Worm (Caenorhabditis elegans) whole organism, L1 larva: Measurements from ENCODE around the gene T24G10.2.

Experiments used
- C16A3.4 ChIP-seq: fragments of 150-350 bp; optimal IDR thresholded peaks from 2 replicates; lab custom pipeline; 2014; ENCODE audit warnings: missing biosample characterization, missing genetic modification characterization
- F16B12.6 ChIP-seq: fragments of 150-350 bp; optimal IDR thresholded peaks from 2 replicates; lab custom pipeline; 2014; ENCODE audit warnings: missing biosample characterization, missing genetic modification characterization
- ama-1 ChIP-seq: fragments of 150-350 bp; optimal IDR thresholded peaks from 2 replicates; lab custom pipeline; 2014
- blmp-1 ChIP-seq: fragments of 150-350 bp; optimal IDR thresholded peaks from 2 replicates; lab custom pipeline; 2014; ENCODE audit warnings: missing biosample characterization, missing genetic modification characterization
- ceh-90 ChIP-seq: sonication (generic microtip); optimal IDR thresholded peaks from 2 replicates; lab custom pipeline; 2016; ENCODE audit warnings: missing genetic modification characterization, missing compliant biosample characterization
- ces-1 ChIP-seq: fragments of 150-350 bp; optimal IDR thresholded peaks from 2 replicates; lab custom pipeline; 2014; ENCODE audit warnings: missing biosample characterization, missing genetic modification reagents, missing genetic modification characterization
- dsc-1 ChIP-seq: sonication (generic microtip); optimal IDR thresholded peaks from 2 replicates; lab custom pipeline; 2016; ENCODE audit warnings: mild to moderate bottlenecking, missing genetic modification characterization, missing compliant biosample characterization
- efl-1 ChIP-seq, 4 experiments: fragments of 150-350 bp; optimal IDR thresholded peaks in 3 of 4; peaks in 1 of 4; 1 replicate in 1 of 4; 2 replicates in 3 of 4; lab custom pipeline; 2014; ENCODE audit warnings: missing biosample characterization in 2 of 4, missing genetic modification characterization in 2 of 4, missing genetic modification reagents in 2 of 4
- efl-3 ChIP-seq: fragments of 200-800 bp; sonication (Bioruptor generic); optimal IDR thresholded peaks from 2 replicates; lab custom pipeline; 2018; ENCODE audit warnings: mild to moderate bottlenecking, missing genetic modification characterization, missing compliant biosample characterization
- elt-2 ChIP-seq: sonication (generic microtip); optimal IDR thresholded peaks from 2 replicates; lab custom pipeline; 2016; ENCODE audit warnings: missing genetic modification characterization, mild to moderate bottlenecking, inconsistent platforms, missing compliant biosample characterization, missing genetic modification reagents
- elt-3 ChIP-seq, 6 experiments: fragments of 150-350 bp in 1 of 6; sonication (generic microtip); optimal IDR thresholded peaks; 2 replicates each; lab custom pipeline; 2017 to 2018; ENCODE audit warnings: missing biosample characterization in 6 of 6, missing genetic modification characterization in 6 of 6, inconsistent platforms in 1 of 6
- fkh-10 ChIP-seq: sonication (generic microtip); optimal IDR thresholded peaks from 2 replicates; lab custom pipeline; 2017; ENCODE audit warnings: missing biosample characterization, missing genetic modification reagents, missing genetic modification characterization
- fkh-4 ChIP-seq: sonication (generic microtip); optimal IDR thresholded peaks from 2 replicates; lab custom pipeline; 2016; ENCODE audit warnings: missing compliant biosample characterization, missing genetic modification characterization, borderline replicate concordance
- fkh-8 ChIP-seq: sonication (generic microtip); optimal IDR thresholded peaks from 2 replicates; lab custom pipeline; 2016; ENCODE audit warnings: mild to moderate bottlenecking, missing genetic modification characterization, missing compliant biosample characterization
- fos-1 ChIP-seq: fragments of 150-350 bp; optimal IDR thresholded peaks from 2 replicates; lab custom pipeline; 2014; ENCODE audit warnings: missing biosample characterization, missing genetic modification characterization
- hlh-4 ChIP-seq: sonication (generic microtip); optimal IDR thresholded peaks from 2 replicates; lab custom pipeline; 2016; ENCODE audit warnings: mild to moderate bottlenecking, missing genetic modification characterization, missing compliant biosample characterization
- hpl-2 ChIP-seq: fragments of 150-350 bp; optimal IDR thresholded peaks from 2 replicates; lab custom pipeline; 2014; ENCODE audit warnings: missing biosample characterization, missing genetic modification reagents, missing genetic modification characterization
- isw-1 ChIP-seq: fragments of 200-800 bp; sonication (Bioruptor generic); IDR thresholded peaks from 2 replicates; pipeline ENCODE4 v1.3.6; 2022; ENCODE audit warnings: missing genetic modification characterization, missing compliant biosample characterization
- lin-13 ChIP-seq: fragments of 150-350 bp; optimal IDR thresholded peaks from 2 replicates; lab custom pipeline; 2014; ENCODE audit warnings: missing biosample characterization, missing genetic modification reagents, missing genetic modification characterization
- lin-14 ChIP-seq: fragments of 200-800 bp; sonication (Bioruptor generic); optimal IDR thresholded peaks from 2 replicates; lab custom pipeline; 2018; ENCODE audit warnings: mild to moderate bottlenecking, missing genetic modification characterization, moderate library complexity, missing compliant biosample characterization
- lin-15B ChIP-seq: fragments of 150-350 bp; sonication (generic microtip); optimal IDR thresholded peaks from 3 replicates; lab custom pipeline; 2014; ENCODE audit warnings: missing biosample characterization, missing genetic modification characterization
- lin-35 ChIP-seq, 2 experiments: fragments of 150-350 bp; optimal IDR thresholded peaks; 2 replicates each; lab custom pipeline; 2014; ENCODE audit warnings: missing biosample characterization in 2 of 2, missing genetic modification characterization in 2 of 2, missing genetic modification reagents in 2 of 2
- nhr-12 ChIP-seq: sonication (generic microtip); optimal IDR thresholded peaks from 2 replicates; lab custom pipeline; 2017; ENCODE audit warnings: missing biosample characterization, missing genetic modification characterization
- nhr-20 ChIP-seq: sonication (generic microtip); optimal IDR thresholded peaks from 2 replicates; lab custom pipeline; 2016; ENCODE audit warnings: mild to moderate bottlenecking, missing genetic modification characterization, missing compliant biosample characterization
- nhr-237 ChIP-seq: fragments of 150-350 bp; optimal IDR thresholded peaks from 2 replicates; lab custom pipeline; 2014; ENCODE audit warnings: missing biosample characterization, missing genetic modification characterization
- nhr-71 ChIP-seq: sonication (generic microtip); optimal IDR thresholded peaks from 2 replicates; lab custom pipeline; 2016; ENCODE audit warnings: mild to moderate bottlenecking, missing genetic modification characterization, moderate library complexity, missing compliant biosample characterization
- nhr-76 ChIP-seq: sonication (generic microtip); optimal IDR thresholded peaks from 2 replicates; lab custom pipeline; 2017; ENCODE audit warnings: missing biosample characterization, missing genetic modification characterization
- nhr-85 ChIP-seq: sonication (generic microtip); peaks from one replicate; lab custom pipeline; 2016; ENCODE audit warnings: missing genetic modification characterization, inconsistent platforms, missing compliant biosample characterization
- pqm-1 ChIP-seq: sonication (generic microtip); optimal IDR thresholded peaks from 3 replicates; lab custom pipeline; 2017; ENCODE audit warnings: missing biosample characterization, missing genetic modification characterization
- snpc-4 ChIP-seq: fragments of 150-350 bp; optimal IDR thresholded peaks from 2 replicates; lab custom pipeline; 2014; ENCODE audit warnings: missing biosample characterization, missing genetic modification characterization
- unc-30 ChIP-seq: sonication (generic microtip); optimal IDR thresholded peaks from 2 replicates; lab custom pipeline; 2017; ENCODE audit warnings: missing biosample characterization, missing genetic modification characterization
- unc-98 ChIP-seq: fragments of 200-800 bp; sonication (Bioruptor generic); IDR thresholded peaks from 2 replicates; pipeline ENCODE4 v1.3.6; 2022; ENCODE audit warnings: missing genetic modification characterization, missing compliant biosample characterization

The T24G10.2 gene

DNA sequence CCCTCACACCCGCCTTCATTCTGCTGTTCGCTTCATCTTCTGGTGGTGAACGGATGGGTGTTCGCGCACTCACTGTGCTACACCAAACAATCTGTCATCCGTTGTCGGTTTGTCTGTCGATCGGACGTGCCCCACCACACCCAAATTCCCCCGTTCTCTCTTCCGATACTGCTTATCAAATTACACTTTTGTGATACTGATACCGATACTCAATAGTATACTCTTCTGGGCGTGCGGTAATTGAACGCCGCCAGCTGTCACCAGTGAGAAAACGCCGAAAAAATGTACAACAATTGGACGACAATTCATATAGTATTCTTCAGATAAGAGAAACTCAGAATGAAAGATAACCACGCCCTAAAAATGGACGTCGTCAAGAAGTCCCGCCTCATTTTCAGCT is 4.5 kb downstream of the T24G10.2 start:
- no peak for TF ChIP-seq fkh-8 (tag; lab: Kevin White, UChicago)
- TF ChIP-seq elt-3 (tag; optimal IDR thresholded peaks at IDR 0.05; lab: Kevin White, UChicago): peak in 1 of 6 experiments; percentile 1

DNA sequence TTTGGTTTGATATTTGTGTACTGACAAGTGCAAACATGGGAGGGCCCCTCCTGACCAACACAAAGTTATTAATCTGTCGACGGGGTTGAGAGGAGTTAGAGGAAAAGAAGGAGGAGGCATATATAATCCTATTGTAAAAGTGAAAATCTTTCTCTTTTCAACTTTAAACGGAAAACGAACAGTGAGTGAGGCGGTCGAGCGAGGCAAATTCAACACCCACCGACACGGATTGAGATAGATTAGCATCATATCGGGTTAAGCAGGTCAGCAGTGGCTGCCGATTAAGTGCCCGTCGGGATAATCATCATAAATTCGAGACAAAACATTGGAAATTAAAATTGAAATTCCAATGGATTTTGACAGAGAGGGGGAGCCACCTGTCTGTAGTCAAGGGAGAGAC is 6.3 kb downstream of the T24G10.2 start:
- TF ChIP-seq lin-35 (GFP tag; optimal IDR thresholded peaks at IDR 0.05; lab: Kevin White, UChicago) (no peak), blmp-1 (peak; percentile 81)

DNA sequence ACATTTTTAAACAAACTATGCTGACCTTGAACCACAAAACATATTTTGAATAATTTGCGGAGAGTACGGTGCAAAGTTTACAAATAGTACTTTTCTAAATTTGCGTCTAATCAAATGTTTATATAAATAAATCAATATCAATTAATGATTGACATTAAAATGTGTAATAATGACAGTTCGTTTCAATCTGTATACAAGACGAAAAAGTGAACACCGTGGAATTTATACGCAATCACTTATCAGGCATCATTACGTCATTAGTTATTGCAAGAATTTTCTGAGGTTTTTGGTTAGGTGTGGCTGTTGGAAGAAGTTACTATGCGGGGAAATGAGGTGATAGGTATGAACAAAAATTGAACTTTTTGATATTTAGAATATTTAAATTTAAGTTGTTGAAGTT is 15.5 kb downstream of the T24G10.2 start:
- no peak for TF ChIP-seq elt-2 (tag; lab: Kevin White, UChicago)
- TF ChIP-seq ama-1 (lab: Kevin White, UChicago): no peak
- no peak for TF ChIP-seq hlh-4 (tag; lab: Kevin White, UChicago)
- TF ChIP-seq fkh-10: no peak
- no peak for TF ChIP-seq isw-1
- no peak for TF ChIP-seq nhr-12 (tag; lab: Kevin White, UChicago)
- no peak for TF ChIP-seq unc-98 (GFP tag; lab: Robert Waterston, UW)
- TF ChIP-seq lin-14 (GFP tag; lab: Kevin White, UChicago): no peak
- TF ChIP-seq unc-30 (tag; lab: Kevin White, UChicago): no peak
- no peak for TF ChIP-seq ces-1 (GFP tag; lab: Kevin White, UChicago)
- TF ChIP-seq pqm-1 (tag; lab: Kevin White, UChicago): no peak
- no peak for TF ChIP-seq nhr-76 (tag; lab: Kevin White, UChicago)
- no peak for TF ChIP-seq elt-3 (tag; optimal IDR thresholded peaks at IDR 0.05; lab: Kevin White, UChicago)
- TF ChIP-seq nhr-237 (tag; lab: Kevin White, UChicago): no peak

DNA sequence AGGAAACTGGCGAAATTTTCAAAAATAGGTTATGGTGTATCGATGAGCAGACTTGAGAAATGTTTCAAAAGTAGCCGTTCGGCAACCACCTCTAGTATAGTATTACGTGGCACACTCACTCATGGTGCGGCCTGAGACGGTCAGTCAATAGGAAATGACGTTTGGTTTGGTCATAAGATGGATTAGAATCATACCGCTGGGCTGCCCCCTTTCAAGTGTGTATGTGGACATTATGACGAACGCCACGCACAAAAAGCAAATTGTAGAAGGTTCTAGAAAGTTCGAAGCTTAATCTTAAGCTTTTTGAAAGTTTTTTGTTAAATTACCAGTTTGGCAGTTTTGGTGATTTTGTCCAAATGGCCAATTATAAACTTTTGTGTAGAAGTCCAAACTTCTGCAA is 18.2 kb downstream of the T24G10.2 start:
- TF ChIP-seq nhr-237 (tag; lab: Kevin White, UChicago) (no peak), lin-14 (GFP tag; lab: Kevin White, UChicago) (peak; percentile 8), blmp-1 (peak; percentile 36)

DNA sequence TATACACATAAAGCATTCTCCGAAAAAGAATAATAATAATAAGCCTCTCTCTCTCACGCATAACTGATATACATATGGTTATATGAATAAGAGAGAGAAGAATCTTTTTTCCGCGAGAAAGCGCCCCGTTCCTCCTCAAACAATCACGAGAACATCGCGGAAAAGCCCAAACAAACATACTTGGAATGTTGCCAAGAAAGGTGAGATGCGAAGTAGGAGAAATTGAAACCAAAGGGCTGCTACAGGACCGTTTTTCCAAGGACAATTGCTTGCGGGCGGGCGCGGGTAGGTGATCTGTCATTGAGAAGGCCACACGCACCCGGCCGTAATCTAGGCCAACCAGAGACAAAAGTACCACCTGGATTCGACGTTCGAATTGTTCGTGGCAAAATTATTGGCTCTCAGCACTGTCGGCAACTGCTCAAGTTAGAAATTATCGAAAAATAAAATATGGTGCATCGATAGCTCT is 18.9 kb downstream of the T24G10.2 start, which contains the start of gene dnj-24:
Gene dnj-24, minus strand, starts transcription at position 419 of the 469 bp plus-strand sequence.
- TF ChIP-seq lin-15B: no peak
- TF ChIP-seq lin-14 (GFP tag; lab: Kevin White, UChicago): peak; percentile 37
- no peak for TF ChIP-seq F16B12.6 (tag; lab: Kevin White, UChicago)
- no peak for TF ChIP-seq efl-1 (optimal IDR thresholded peaks at IDR 0.05; lab: Kevin White, UChicago)
- peak in 1 of 2 experiments; percentile 48 for TF ChIP-seq efl-1 (GFP tag; optimal IDR thresholded peaks at IDR 0.05 in 1 of 2; lab: Kevin White, UChicago)
- peak; percentile 80 for TF ChIP-seq blmp-1
- peak; percentile 7 for TF ChIP-seq nhr-71 (tag; lab: Kevin White, UChicago)
- peak; percentile 79 for TF ChIP-seq nhr-85 (tag; lab: Kevin White, UChicago)
- TF ChIP-seq efl-3 (GFP tag; lab: Kevin White, UChicago): no peak
- TF ChIP-seq lin-13 (GFP tag; lab: Kevin White, UChicago): no peak
- TF ChIP-seq unc-30 (tag; lab: Kevin White, UChicago): no peak
- TF ChIP-seq snpc-4 (tag; lab: Kevin White, UChicago): no peak

DNA sequence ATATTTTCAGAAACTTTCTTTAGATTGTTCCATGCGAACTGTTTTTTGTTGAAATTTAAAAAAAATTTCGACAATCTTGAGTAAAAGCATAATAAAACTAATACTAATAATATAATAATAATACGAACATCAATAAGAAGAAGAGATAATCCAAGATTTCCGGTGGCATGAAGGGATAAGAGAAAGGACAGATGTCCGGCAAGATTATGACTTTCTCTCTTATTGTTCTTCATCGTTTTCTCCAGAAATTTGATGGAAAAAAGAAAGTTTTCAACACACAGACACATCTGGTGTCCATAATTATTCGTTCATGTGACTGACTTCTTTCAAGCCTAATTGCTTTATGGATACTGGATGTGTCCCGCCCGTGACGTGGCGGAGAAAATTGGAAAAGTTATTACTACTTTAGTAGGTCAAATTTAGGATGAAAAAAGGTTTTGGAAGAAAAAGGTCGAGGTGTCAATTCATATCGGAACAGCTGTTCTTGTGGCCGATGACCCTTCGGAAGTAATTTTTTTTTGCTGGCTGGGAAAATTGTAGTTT is 19.9 kb downstream of the T24G10.2 start:
- TF ChIP-seq dsc-1 (tag; lab: Kevin White, UChicago): peak; percentile 87
- no peak for TF ChIP-seq fos-1
- no peak for TF ChIP-seq hpl-2 (GFP tag; lab: Kevin White, UChicago)
- no peak for TF ChIP-seq nhr-20
- peak; percentile 59 for TF ChIP-seq fkh-4 (tag; lab: Kevin White, UChicago)
- TF ChIP-seq nhr-85 (tag; lab: Kevin White, UChicago): peak; percentile 9
- TF ChIP-seq C16A3.4 (tag; lab: Kevin White, UChicago): no peak
- TF ChIP-seq ceh-90 (tag; lab: Kevin White, UChicago): no peak
- peak; percentile 91 for TF ChIP-seq blmp-1
